Worm (Caenorhabditis elegans) whole organism, mixed stage, embryonic: ENCODE results near the gene F38A6.4.

Experiments used
- elt-1 ChIP-seq: sonication (generic microtip); optimal IDR thresholded peaks from 2 replicates; lab custom pipeline; 2017; ENCODE audit warnings: missing genetic modification characterization, mild to moderate bottlenecking, missing compliant biosample characterization, antibody characterized with exemption, moderate library complexity, borderline replicate concordance; ENCODE audit not compliant: insufficient read depth
- elt-3 ChIP-seq: fragments of 150-350 bp; optimal IDR thresholded peaks from 2 replicates; lab custom pipeline; 2014; ENCODE audit warnings: missing biosample characterization, missing genetic modification characterization
- flh-1 ChIP-seq: fragments of 200-800 bp; sonication (Bioruptor generic); optimal IDR thresholded peaks from 2 replicates; lab custom pipeline; 2018; ENCODE audit warnings: mild to moderate bottlenecking, missing genetic modification characterization, moderate library complexity, missing compliant biosample characterization
- lin-13 ChIP-seq: fragments of 150-350 bp; optimal IDR thresholded peaks from 2 replicates; lab custom pipeline; 2014; ENCODE audit warnings: missing biosample characterization, missing genetic modification characterization
- lin-32 ChIP-seq: fragments of 200-800 bp; sonication (Bioruptor generic); optimal IDR thresholded peaks from 2 replicates; lab custom pipeline; 2018; ENCODE audit warnings: mild to moderate bottlenecking, missing genetic modification characterization, missing compliant biosample characterization
- lsy-2 ChIP-seq: fragments of 150-350 bp; optimal IDR thresholded peaks from 2 replicates; lab custom pipeline; 2014; ENCODE audit warnings: missing biosample characterization, missing genetic modification characterization
- nhr-12 ChIP-seq: fragments of 150-350 bp; optimal IDR thresholded peaks from 2 replicates; lab custom pipeline; 2014; ENCODE audit warnings: missing biosample characterization, missing genetic modification characterization
- nhr-76 ChIP-seq: sonication (generic microtip); optimal IDR thresholded peaks from 2 replicates; lab custom pipeline; 2017; ENCODE audit warnings: missing biosample characterization, missing genetic modification characterization
- sptf-1 ChIP-seq: sonication (generic microtip); optimal IDR thresholded peaks from 2 replicates; lab custom pipeline; 2017; ENCODE audit warnings: mild to moderate bottlenecking, missing genetic modification characterization, moderate library complexity, missing compliant biosample characterization
- unc-39 ChIP-seq: fragments of 150-350 bp; optimal IDR thresholded peaks from 2 replicates; lab custom pipeline; 2014; ENCODE audit warnings: missing biosample characterization, missing genetic modification characterization

DNA sequence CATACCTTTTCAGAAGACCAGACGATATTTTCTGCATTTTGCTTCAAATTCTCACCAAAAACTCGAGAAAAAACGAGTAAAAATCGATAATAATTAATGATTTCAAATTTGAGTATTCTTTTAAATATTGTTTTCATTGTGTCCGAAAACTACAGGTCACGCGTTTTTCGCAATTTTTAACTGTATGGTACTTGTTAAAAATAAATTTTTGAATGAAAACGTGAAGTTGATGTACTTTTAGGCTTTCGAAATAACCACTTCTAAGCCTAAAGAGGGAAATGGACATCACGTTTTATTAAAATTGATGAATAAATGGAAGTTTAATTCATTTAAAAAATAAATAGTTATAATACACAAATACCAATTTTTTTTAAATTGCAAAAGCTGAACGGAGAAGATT lies 27.7 kb upstream of the F38A6.4 start, which contains the start of gene Y44A6D.5:
- TF ChIP-seq lin-13 (no peak), nhr-76 (no peak), flh-1 (no peak), nhr-12 (tag; lab: Kevin White, UChicago) (no peak), unc-39 (no peak), lin-32 (GFP tag; lab: Kevin White, UChicago) (no peak), sptf-1 (tag; lab: Kevin White, UChicago) (no peak), elt-3 (tag; lab: Kevin White, UChicago) (no peak), lsy-2 (no peak), elt-1 (tag; lab: Kevin White, UChicago) (no peak)
